Fruit fly (Drosophila melanogaster): Measurements from ENCODE around the gene CG15561.
A peak's percentile ranks its signal among the peaks of the same experiment; 100 is the strongest.

CG15561 gene

dm6 chr3R:31168968-31169367 is 46.8 kb downstream of the CG15561 start, which contains the start of gene stops (continued):
- TF ChIP-seq CG16815 (GFP tag; optimal IDR thresholded peaks at IDR 0.05) (no peak), en (GFP tag; optimal IDR thresholded peaks at IDR 0.05) (no peak), CG11504 (tag; optimal IDR thresholded peaks at IDR 0.05) (peak; percentile 14), maf-S (GFP tag; optimal IDR thresholded peaks at IDR 0.05) (peak; percentile 34), CG2875 (GFP tag; optimal IDR thresholded peaks at IDR 0.05) (peak; percentile 61), sc (optimal IDR thresholded peaks at IDR 0.05) (no peak), sc (GFP tag; optimal IDR thresholded peaks at IDR 0.05) (peak; percentile 64), CG17385 (GFP tag; optimal IDR thresholded peaks at IDR 0.05) (peak; percentile 46), CG18764 (GFP tag; optimal IDR thresholded peaks at IDR 0.05) (peak; percentile 46), slou (GFP tag; optimal IDR thresholded peaks at IDR 0.05) (no peak), H15 (GFP tag; IDR thresholded peaks at IDR 0.05) (no peak), CG34376 (GFP tag; optimal IDR thresholded peaks at IDR 0.05) (peak; percentile 13), CG11723 (GFP tag; optimal IDR thresholded peaks at IDR 0.05) (peak; percentile 22), ATbp (GFP tag; optimal IDR thresholded peaks at IDR 0.05) (peak; percentile 80), CHES-1-like (GFP tag; optimal IDR thresholded peaks at IDR 0.05) (no peak), Doc3 (GFP tag; IDR thresholded peaks at IDR 0.05; ENCODE audit: partially characterized antibody) (no peak), Camta (GFP tag; optimal IDR thresholded peaks at IDR 0.05) (peak; percentile 53), CG12219 (GFP tag; optimal IDR thresholded peaks at IDR 0.05) (peak; percentile 36), Lpt (GFP tag; optimal IDR thresholded peaks at IDR 0.05) (no peak), CG17359 (tag; optimal IDR thresholded peaks at IDR 0.05) (peak; percentile 39), CG7271 (tag; optimal IDR thresholded peaks at IDR 0.05) (no peak), CG12155 (GFP tag; optimal IDR thresholded peaks at IDR 0.05) (no peak), Trl (optimal IDR thresholded peaks at IDR 0.05) (peak; percentile 70 to 82), Trl (GFP tag; optimal IDR thresholded peaks at IDR 0.05) (peak; percentile 59), onecut (GFP tag; IDR thresholded peaks at IDR 0.05) (peak; percentile 26), CG4282 (GFP tag; optimal IDR thresholded peaks at IDR 0.05) (no peak), CG12942 (GFP tag; optimal IDR thresholded peaks at IDR 0.05) (peak; percentile 42), CG4730 (GFP tag; IDR thresholded peaks at IDR 0.05) (no peak), Kr (GFP tag; optimal IDR thresholded peaks at IDR 0.05) (no peak), CG32767 (GFP tag; IDR thresholded peaks at IDR 0.05) (no peak), Atf3 (GFP tag; optimal IDR thresholded peaks at IDR 0.05) (no peak), gsb-n (tag; optimal IDR thresholded peaks at IDR 0.05) (peak; percentile 27), CG14441 (GFP tag; IDR thresholded peaks at IDR 0.05) (no peak), zfh1 (GFP tag; IDR thresholded peaks at IDR 0.05) (0 out of 3 replicates have a peak, but pooled peaks have one; percentile 56), NC2α (GFP tag; optimal IDR thresholded peaks at IDR 0.05) (no peak), dmrt99B (tag; optimal IDR thresholded peaks at IDR 0.05) (peak; percentile 7), CG2889 (GFP tag; IDR thresholded peaks at IDR 0.05) (0 out of 3 replicates have a peak, but pooled peaks have one; percentile 7), CG2202 (tag; optimal IDR thresholded peaks at IDR 0.05) (peak; percentile 57), zen (tag; optimal IDR thresholded peaks at IDR 0.05) (no peak), CG12236 (GFP tag; optimal IDR thresholded peaks at IDR 0.05) (peak; percentile 40), D (optimal IDR thresholded peaks at IDR 0.05) (no peak), D (GFP tag; optimal IDR thresholded peaks at IDR 0.05) (peak; percentile 19), pum (GFP tag; optimal IDR thresholded peaks at IDR 0.05) (no peak), CG18011 (GFP tag; optimal IDR thresholded peaks at IDR 0.05) (peak; percentile 29), da (GFP tag; optimal IDR thresholded peaks at IDR 0.05) (no peak), seq (GFP tag; IDR thresholded peaks at IDR 0.05) (peak; percentile 20; the same call in 1 of the 2 replicates), hbn (GFP tag; IDR thresholded peaks at IDR 0.05; ENCODE audit: partially characterized antibody) (no peak), Mes4 (GFP tag; optimal IDR thresholded peaks at IDR 0.05) (peak; percentile 30), gcm2 (GFP tag; optimal IDR thresholded peaks at IDR 0.05) (no peak), CG4707 (GFP tag; optimal IDR thresholded peaks at IDR 0.05) (peak; percentile 51), bbx (GFP tag; IDR thresholded peaks at IDR 0.05; ENCODE audit: partially characterized antibody) (no peak), Hand (GFP tag; optimal IDR thresholded peaks at IDR 0.05) (no peak)
